Worm (Caenorhabditis elegans): ENCODE data around the gene rgs-10.
A peak's percentile ranks its signal among the peaks of the same experiment; 100 is the strongest.

The rgs-10 gene

ce11 chrX:14938188-14938587 lies 24.4 kb upstream of the rgs-10 start:
- TF ChIP-seq pha-4 (GFP tag; IDR thresholded peaks at IDR 0.05) (peak; percentile 20; the same call in 1 of the 2 replicates), pha-4 (tag; optimal IDR thresholded peaks at IDR 0.05) (no peak), egl-43 (GFP tag; IDR thresholded peaks at IDR 0.05) (no peak), mes-2 (tag; optimal IDR thresholded peaks at IDR 0.05; ENCODE audit: poor library complexity, severe bottlenecking) (no peak), snpc-4 (tag; optimal IDR thresholded peaks at IDR 0.05) (peak; percentile 75), Y48G9A.11 (GFP tag; IDR thresholded peaks at IDR 0.05) (0 out of 2 replicates have a peak, but pooled peaks have one; percentile 24), unc-62 (GFP tag; optimal IDR thresholded peaks at IDR 0.05 in 1 of 2) (peak in 1 of 2 experiments; percentile 34), unc-62 (tag; optimal IDR thresholded peaks at IDR 0.05) (no peak), nhr-42 (GFP tag; IDR thresholded peaks at IDR 0.05) (peak; percentile 31; the same call in 1 of the 2 replicates)

DNA sequence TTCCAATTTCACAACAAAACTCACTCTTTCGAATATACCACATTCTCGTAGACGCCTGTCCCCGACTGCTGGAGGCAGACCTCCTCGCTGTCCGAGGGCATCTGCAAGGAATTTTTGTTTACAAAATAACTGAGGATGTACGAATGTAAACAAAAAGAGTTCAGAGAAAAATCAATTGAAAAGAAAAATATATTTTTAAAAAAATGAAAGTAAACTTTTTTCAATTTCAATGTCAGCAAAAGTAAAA lies 16.4 kb upstream of the rgs-10 start, which contains the start of gene mrp-5:
mrp-5 (minus strand) TSS at position 101 of the 247 bp plus-strand sequence.
- TF ChIP-seq ZK337.2 (GFP tag; IDR thresholded peaks at IDR 0.05) (no peak), mes-2 (tag; optimal IDR thresholded peaks at IDR 0.05; ENCODE audit: poor library complexity, severe bottlenecking) (no peak), dmd-9 (GFP tag; IDR thresholded peaks at IDR 0.05) (no peak), madf-5 (GFP tag; IDR thresholded peaks at IDR 0.05) (no peak), unc-62 (GFP tag; optimal IDR thresholded peaks at IDR 0.05 in 1 of 2) (no peak), unc-62 (tag; optimal IDR thresholded peaks at IDR 0.05) (no peak), T20F7.1 (GFP tag; optimal IDR thresholded peaks at IDR 0.05) (no peak), lin-29 (GFP tag; IDR thresholded peaks at IDR 0.05) (no peak), lin-13 (GFP tag; optimal IDR thresholded peaks at IDR 0.05) (no peak), nhr-10 (tag; optimal IDR thresholded peaks at IDR 0.05) (no peak), nhr-111 (GFP tag; optimal IDR thresholded peaks at IDR 0.05) (no peak), pha-4 (GFP tag; IDR thresholded peaks at IDR 0.05) (no peak), pha-4 (tag; optimal IDR thresholded peaks at IDR 0.05) (no peak), hmg-1.1 (GFP tag; IDR thresholded peaks at IDR 0.05) (no peak), Y5F2A.4 (GFP tag; optimal IDR thresholded peaks at IDR 0.05) (no peak), duxl-1 (tag; optimal IDR thresholded peaks at IDR 0.05; ENCODE audit: poor library complexity) (no peak), lim-7 (GFP tag; IDR thresholded peaks at IDR 0.05) (no peak), dve-1 (tag; optimal IDR thresholded peaks at IDR 0.05; ENCODE audit: insufficient read depth) (no peak), F10B5.3 (tag; optimal IDR thresholded peaks at IDR 0.05) (no peak), nhr-28 (tag; optimal IDR thresholded peaks at IDR 0.05) (no peak), ctbp-1 (GFP tag; IDR thresholded peaks at IDR 0.05) (no peak)

ce11 chrX:14946464-14947354 lies 15.8 kb upstream of the rgs-10 start:
- TF ChIP-seq ces-1 (GFP tag; optimal IDR thresholded peaks at IDR 0.05) (no peak), zip-11 (GFP tag; IDR thresholded peaks at IDR 0.05) (no peak), hlh-30 (tag; optimal IDR thresholded peaks at IDR 0.05; ENCODE audit: insufficient read depth) (peak; percentile 95), mxl-3 (GFP tag; optimal IDR thresholded peaks at IDR 0.05) (peak; percentile 32), set-16 (GFP tag; IDR thresholded peaks at IDR 0.05) (no peak), tra-1 (GFP tag; IDR thresholded peaks at IDR 0.05) (0 out of 2 replicates have a peak, but pooled peaks have one; percentile 57), duxl-1 (tag; optimal IDR thresholded peaks at IDR 0.05; ENCODE audit: poor library complexity) (no peak), pqm-1 (tag; optimal IDR thresholded peaks at IDR 0.05) (peak; percentile 88), fos-1 (tag; optimal IDR thresholded peaks at IDR 0.05) (no peak), cey-2 (tag; optimal IDR thresholded peaks at IDR 0.05; ENCODE audit: borderline replicate concordance, insufficient read depth) (no peak), Y48G9A.11 (GFP tag; IDR thresholded peaks at IDR 0.05) (no peak), madf-5 (GFP tag; IDR thresholded peaks at IDR 0.05) (no peak), nhr-28 (tag; optimal IDR thresholded peaks at IDR 0.05) (peak; percentile 78), attf-4 (tag; optimal IDR thresholded peaks at IDR 0.05) (no peak), T20F7.1 (GFP tag; optimal IDR thresholded peaks at IDR 0.05) (peak; percentile 52), ceh-82 (tag; optimal IDR thresholded peaks at IDR 0.05) (no peak), zag-1 (tag; optimal IDR thresholded peaks at IDR 0.05) (no peak), snpc-4 (tag; optimal IDR thresholded peaks at IDR 0.05) (no peak), egl-27 (tag; optimal IDR thresholded peaks at IDR 0.05) (no peak), ztf-7 (tag; optimal IDR thresholded peaks at IDR 0.05) (peak; percentile 98), nhr-42 (GFP tag; IDR thresholded peaks at IDR 0.05) (no peak), unc-62 (GFP tag; optimal IDR thresholded peaks at IDR 0.05 in 1 of 2) (peak; percentile 11 to 93), unc-62 (tag; optimal IDR thresholded peaks at IDR 0.05) (no peak), nhr-76 (tag; optimal IDR thresholded peaks at IDR 0.05) (no peak), hmg-1.1 (GFP tag; IDR thresholded peaks at IDR 0.05) (0 out of 2 replicates have a peak, but pooled peaks have one; percentile 38), nhr-25 (tag; optimal IDR thresholded peaks at IDR 0.05; ENCODE audit: borderline replicate concordance, insufficient read depth) (no peak), daf-12 (tag; optimal IDR thresholded peaks at IDR 0.05) (no peak), ZK337.2 (GFP tag; IDR thresholded peaks at IDR 0.05) (no peak), saeg-2 (GFP tag; IDR thresholded peaks at IDR 0.05) (no peak), nhr-48 (tag; optimal IDR thresholded peaks at IDR 0.05) (peak; percentile 82)
